Fruit fly (Drosophila melanogaster): ENCODE data around the gene Syt1.

The Syt1 gene

dm6 chr2L:2767627-2768026 lies 32.2 kb downstream of the Syt1 start, which contains the start of the genes Taf10b and Taf10:
Taf10b (minus strand) TSS chr2L:2767845.
Taf10 (plus strand) TSS chr2L:2767890.
- TF ChIP-seq Sp1 (GFP tag; optimal IDR thresholded peaks at IDR 0.05) = peak; percentile 18
- peak; percentile 31 for TF ChIP-seq rgr (GFP tag; optimal IDR thresholded peaks at IDR 0.05)
- TF ChIP-seq Vsx2 (GFP tag; optimal IDR thresholded peaks at IDR 0.05; ENCODE audit: partially characterized antibody) = no peak
- no peak for TF ChIP-seq Myc (optimal IDR thresholded peaks at IDR 0.05)
- no peak for TF ChIP-seq dl (GFP tag; optimal IDR thresholded peaks at IDR 0.05; ENCODE audit: insufficient read depth in 1 of 2, partially characterized antibody in 2 of 2)
- no peak for TF ChIP-seq Hnf4 (GFP tag; optimal IDR thresholded peaks at IDR 0.05)
- TF ChIP-seq h (GFP tag; optimal IDR thresholded peaks at IDR 0.05) = peak; percentile 4
- TF ChIP-seq brk (GFP tag; optimal IDR thresholded peaks at IDR 0.05) = no peak
- no peak for TF ChIP-seq Abd-B (GFP tag; optimal IDR thresholded peaks at IDR 0.05)
- no peak for TF ChIP-seq jim (GFP tag; optimal IDR thresholded peaks at IDR 0.05)
- TF ChIP-seq Hr83 (GFP tag; optimal IDR thresholded peaks at IDR 0.05; ENCODE audit: poor library complexity, severe bottlenecking) = peak; percentile 2
- no peak for TF ChIP-seq CG32264 (GFP tag; optimal IDR thresholded peaks at IDR 0.05)
- no peak for TF ChIP-seq Jra (GFP tag; optimal IDR thresholded peaks at IDR 0.05)
- TF ChIP-seq fru (GFP tag; optimal IDR thresholded peaks at IDR 0.05) = no peak
- no peak for TF ChIP-seq woc (GFP tag; optimal IDR thresholded peaks at IDR 0.05)
- TF ChIP-seq Rel (GFP tag; optimal IDR thresholded peaks at IDR 0.05) = no peak
- peak; percentile 41 for TF ChIP-seq Rel (tag; optimal IDR thresholded peaks at IDR 0.05)

- peak; percentile 91 for TF ChIP-seq rgr (GFP tag; optimal IDR thresholded peaks at IDR 0.05)
- TF ChIP-seq CrebA (GFP tag; optimal IDR thresholded peaks at IDR 0.05; ENCODE audit: borderline replicate concordance) = no peak
- TF ChIP-seq sage (GFP tag; optimal IDR thresholded peaks at IDR 0.05) = no peak
- TF ChIP-seq foxo (GFP tag; optimal IDR thresholded peaks at IDR 0.05) = peak in 1 of 2 experiments; percentile 93
- peak; percentile 66 for TF ChIP-seq CG32264 (GFP tag; optimal IDR thresholded peaks at IDR 0.05)
- TF ChIP-seq h (GFP tag; optimal IDR thresholded peaks at IDR 0.05) = peak; percentile 88
- peak; percentile 87 for TF ChIP-seq br (GFP tag; optimal IDR thresholded peaks at IDR 0.05)
- no peak for TF ChIP-seq dl (GFP tag; optimal IDR thresholded peaks at IDR 0.05; ENCODE audit: insufficient read depth in 1 of 2, partially characterized antibody in 2 of 2)
- peak; percentile 82 for TF ChIP-seq dmrt93B (GFP tag; optimal IDR thresholded peaks at IDR 0.05)
- peak; percentile 83 for TF ChIP-seq sv (GFP tag; optimal IDR thresholded peaks at IDR 0.05)
- TF ChIP-seq Hnf4 (GFP tag; optimal IDR thresholded peaks at IDR 0.05) = peak; percentile 87
- peak; percentile 89 for TF ChIP-seq CG9705 (GFP tag; optimal IDR thresholded peaks at IDR 0.05)
- TF ChIP-seq GATAd (GFP tag; optimal IDR thresholded peaks at IDR 0.05) = no peak
- TF ChIP-seq Hr83 (GFP tag; optimal IDR thresholded peaks at IDR 0.05; ENCODE audit: poor library complexity, severe bottlenecking) = peak; percentile 66
- TF ChIP-seq Myc (optimal IDR thresholded peaks at IDR 0.05) = peak; percentile 34
- peak; percentile 67 for TF ChIP-seq dsf (GFP tag; optimal IDR thresholded peaks at IDR 0.05; ENCODE audit: borderline replicate concordance)
- peak; percentile 94 for TF ChIP-seq HLH106 (tag; optimal IDR thresholded peaks at IDR 0.05)
- no peak for TF ChIP-seq tai (GFP tag; optimal IDR thresholded peaks at IDR 0.05)
- TF ChIP-seq Abd-B (GFP tag; optimal IDR thresholded peaks at IDR 0.05) = no peak
- peak; percentile 85 for TF ChIP-seq psq (GFP tag; optimal IDR thresholded peaks at IDR 0.05)
- TF ChIP-seq lola (GFP tag; optimal IDR thresholded peaks at IDR 0.05) = no peak
- TF ChIP-seq OdsH (GFP tag; optimal IDR thresholded peaks at IDR 0.05) = peak; percentile 89
- peak; percentile 91 for TF ChIP-seq Rel (GFP tag; optimal IDR thresholded peaks at IDR 0.05)
- peak; percentile 89 for TF ChIP-seq Rel (tag; optimal IDR thresholded peaks at IDR 0.05)
- peak; percentile 90 for TF ChIP-seq ey (GFP tag; optimal IDR thresholded peaks at IDR 0.05)
- no peak for TF ChIP-seq Hr78 (GFP tag; optimal IDR thresholded peaks at IDR 0.05)
- TF ChIP-seq fru (GFP tag; optimal IDR thresholded peaks at IDR 0.05) = peak; percentile 90
- peak; percentile 16 for TF ChIP-seq jim (GFP tag; optimal IDR thresholded peaks at IDR 0.05)
- TF ChIP-seq Vsx2 (GFP tag; optimal IDR thresholded peaks at IDR 0.05; ENCODE audit: partially characterized antibody) = no peak
- no peak for TF ChIP-seq pan (optimal IDR thresholded peaks at IDR 0.05)
- TF ChIP-seq Jra (GFP tag; optimal IDR thresholded peaks at IDR 0.05) = peak; percentile 69
- TF ChIP-seq Sp1 (GFP tag; optimal IDR thresholded peaks at IDR 0.05) = peak; percentile 93
- no peak for TF ChIP-seq usp (GFP tag; optimal IDR thresholded peaks at IDR 0.05)
- peak; percentile 98 for TF ChIP-seq woc (GFP tag; optimal IDR thresholded peaks at IDR 0.05)
- TF ChIP-seq Mio (GFP tag; optimal IDR thresholded peaks at IDR 0.05) = peak; percentile 56
- no peak for TF ChIP-seq brk (GFP tag; optimal IDR thresholded peaks at IDR 0.05)
Observed at dm6 chr2L:2765659-2766373, 34.0 kb downstream of the Syt1 start, which contains the start of the genes Snx21 and aph-1. Snx21 (minus strand) TSS chr2L:2765665. aph-1 (plus strand) TSS chr2L:2766233.

Data from whole organism, wandering third instar larva.